Worm (Caenorhabditis elegans): ENCODE measurements around the gene T25D1.1.

Gene T25D1.1

ce11 chrX:16518771-16519170, 846 bp upstream of the T25D1.1 start:
- TF ChIP-seq W03F9.2 (tag; optimal IDR thresholded peaks at IDR 0.05) (no peak), him-1 (tag; optimal IDR thresholded peaks at IDR 0.05) (no peak), dao-5 (tag; optimal IDR thresholded peaks at IDR 0.05) (no peak)

- TF ChIP-seq W03F9.2 (tag; optimal IDR thresholded peaks at IDR 0.05) (no peak), him-1 (tag; optimal IDR thresholded peaks at IDR 0.05) (no peak), dao-5 (tag; optimal IDR thresholded peaks at IDR 0.05) (no peak)
Observed at ce11 chrX:16521722-16522121, 2.1 kb downstream of the T25D1.1 start.

ce11 chrX:16524310-16524709, 4.7 kb downstream of the T25D1.1 start:
- no peak for TF ChIP-seq him-1 (tag; optimal IDR thresholded peaks at IDR 0.05)
- TF ChIP-seq W03F9.2 (tag; optimal IDR thresholded peaks at IDR 0.05), result no peak
- TF ChIP-seq dao-5 (tag; optimal IDR thresholded peaks at IDR 0.05), result no peak

- no peak for TF ChIP-seq W03F9.2 (tag; optimal IDR thresholded peaks at IDR 0.05)
- no peak for TF ChIP-seq dao-5 (tag; optimal IDR thresholded peaks at IDR 0.05)
- no peak for TF ChIP-seq him-1 (tag; optimal IDR thresholded peaks at IDR 0.05)
Observed at ce11 chrX:16525632-16526031, 6.0 kb downstream of the T25D1.1 start.

ce11 chrX:16527815-16528214, 8.2 kb downstream of the T25D1.1 start:
- TF ChIP-seq dao-5 (tag; optimal IDR thresholded peaks at IDR 0.05) (no peak), him-1 (tag; optimal IDR thresholded peaks at IDR 0.05) (no peak), W03F9.2 (tag; optimal IDR thresholded peaks at IDR 0.05) (no peak)

- TF ChIP-seq W03F9.2 (tag; optimal IDR thresholded peaks at IDR 0.05), result no peak
- TF ChIP-seq dao-5 (tag; optimal IDR thresholded peaks at IDR 0.05), result no peak
- TF ChIP-seq him-1 (tag; optimal IDR thresholded peaks at IDR 0.05), result no peak
Observed at ce11 chrX:16529937-16530336, 10.3 kb downstream of the T25D1.1 start.

ce11 chrX:16530455-16530854, 10.8 kb downstream of the T25D1.1 start:
- TF ChIP-seq him-1 (tag; optimal IDR thresholded peaks at IDR 0.05) (no peak), dao-5 (tag; optimal IDR thresholded peaks at IDR 0.05) (no peak), W03F9.2 (tag; optimal IDR thresholded peaks at IDR 0.05) (no peak)

ce11 chrX:16532513-16532912, 12.9 kb downstream of the T25D1.1 start:
- no peak for TF ChIP-seq W03F9.2 (tag; optimal IDR thresholded peaks at IDR 0.05)
- no peak for TF ChIP-seq dao-5 (tag; optimal IDR thresholded peaks at IDR 0.05)
- TF ChIP-seq him-1 (tag; optimal IDR thresholded peaks at IDR 0.05), result no peak

- TF ChIP-seq him-1 (tag; optimal IDR thresholded peaks at IDR 0.05) (no peak), W03F9.2 (tag; optimal IDR thresholded peaks at IDR 0.05) (no peak), dao-5 (tag; optimal IDR thresholded peaks at IDR 0.05) (no peak)
Observed at ce11 chrX:16533860-16534259, 14.2 kb downstream of the T25D1.1 start.

ce11 chrX:16534564-16534963, 14.9 kb downstream of the T25D1.1 start:
- TF ChIP-seq him-1 (tag; optimal IDR thresholded peaks at IDR 0.05) (no peak), dao-5 (tag; optimal IDR thresholded peaks at IDR 0.05) (no peak), W03F9.2 (tag; optimal IDR thresholded peaks at IDR 0.05) (no peak)

- TF ChIP-seq dao-5 (tag; optimal IDR thresholded peaks at IDR 0.05) (no peak), W03F9.2 (tag; optimal IDR thresholded peaks at IDR 0.05) (no peak), him-1 (tag; optimal IDR thresholded peaks at IDR 0.05) (no peak)
Observed at ce11 chrX:16535192-16535591, 15.6 kb downstream of the T25D1.1 start.

- TF ChIP-seq him-1 (tag; optimal IDR thresholded peaks at IDR 0.05) (no peak), dao-5 (tag; optimal IDR thresholded peaks at IDR 0.05) (no peak), W03F9.2 (tag; optimal IDR thresholded peaks at IDR 0.05) (no peak)
Observed at ce11 chrX:16536230-16536940, 16.8 kb downstream of the T25D1.1 start, which contains the start of gene pat-9. Gene pat-9, plus strand, starts transcription at chrX:16536890.

ce11 chrX:16540374-16540773, 20.8 kb downstream of the T25D1.1 start, which contains the start of gene osm-1:
Gene osm-1, plus strand, starts transcription at chrX:16540674.
- no peak for TF ChIP-seq dao-5 (tag; optimal IDR thresholded peaks at IDR 0.05)
- TF ChIP-seq him-1 (tag; optimal IDR thresholded peaks at IDR 0.05), result no peak
- no peak for TF ChIP-seq W03F9.2 (tag; optimal IDR thresholded peaks at IDR 0.05)

- TF ChIP-seq him-1 (tag; optimal IDR thresholded peaks at IDR 0.05) (no peak), dao-5 (tag; optimal IDR thresholded peaks at IDR 0.05) (no peak), W03F9.2 (tag; optimal IDR thresholded peaks at IDR 0.05) (no peak)
Observed at ce11 chrX:16543887-16544286, 24.3 kb downstream of the T25D1.1 start.

ce11 chrX:16545641-16546040, 26.0 kb downstream of the T25D1.1 start:
- no peak for TF ChIP-seq dao-5 (tag; optimal IDR thresholded peaks at IDR 0.05)
- TF ChIP-seq him-1 (tag; optimal IDR thresholded peaks at IDR 0.05), result no peak
- TF ChIP-seq W03F9.2 (tag; optimal IDR thresholded peaks at IDR 0.05), result no peak
